Worm (Caenorhabditis elegans) whole organism, L1 larva: Measurements from ENCODE around the gene fbxa-167.

Experiments
- C16A3.4 ChIP-seq: fragments of 150-350 bp; optimal IDR thresholded peaks from 2 replicates; lab custom pipeline; 2014; ENCODE audit warnings: missing biosample characterization, missing genetic modification characterization
- C34B4.2 ChIP-seq: sonication (generic microtip); optimal IDR thresholded peaks from 2 replicates; lab custom pipeline; 2017; ENCODE audit warnings: mild to moderate bottlenecking, missing genetic modification characterization, missing compliant biosample characterization
- Y116A8C.19 ChIP-seq: sonication (generic microtip); optimal IDR thresholded peaks from 2 replicates; lab custom pipeline; 2016; ENCODE audit warnings: missing compliant biosample characterization, missing genetic modification characterization, borderline replicate concordance
- aly-2 ChIP-seq: fragments of 150-350 bp; optimal IDR thresholded peaks from 2 replicates; lab custom pipeline; 2014; ENCODE audit warnings: missing biosample characterization, missing genetic modification characterization
- ama-1 ChIP-seq: fragments of 150-350 bp; optimal IDR thresholded peaks from 2 replicates; lab custom pipeline; 2014
- blmp-1 ChIP-seq: fragments of 150-350 bp; optimal IDR thresholded peaks from 2 replicates; lab custom pipeline; 2014; ENCODE audit warnings: missing biosample characterization, missing genetic modification characterization
- ceh-82 ChIP-seq, 3 experiments: fragments of 150-350 bp in 1 of 3; sonication (generic microtip) in 2 of 3; optimal IDR thresholded peaks; 2 replicates each; lab custom pipeline; 2014 to 2017; ENCODE audit warnings: missing biosample characterization in 3 of 3, missing genetic modification characterization in 3 of 3
- ceh-88 ChIP-seq: fragments of 200-800 bp; sonication (Bioruptor generic); IDR thresholded peaks from 2 replicates; pipeline ENCODE4 v1.3.6; 2022; ENCODE audit warnings: missing genetic modification characterization, missing compliant biosample characterization
- ceh-90 ChIP-seq: sonication (generic microtip); optimal IDR thresholded peaks from 2 replicates; lab custom pipeline; 2016; ENCODE audit warnings: missing genetic modification characterization, missing compliant biosample characterization
- ces-1 ChIP-seq: fragments of 150-350 bp; optimal IDR thresholded peaks from 2 replicates; lab custom pipeline; 2014; ENCODE audit warnings: missing biosample characterization, missing genetic modification reagents, missing genetic modification characterization
- efl-1 ChIP-seq, 4 experiments: fragments of 150-350 bp; optimal IDR thresholded peaks in 3 of 4; peaks in 1 of 4; 1 replicate in 1 of 4; 2 replicates in 3 of 4; lab custom pipeline; 2014; ENCODE audit warnings: missing biosample characterization in 2 of 4, missing genetic modification characterization in 2 of 4, missing genetic modification reagents in 2 of 4
- efl-3 ChIP-seq: fragments of 200-800 bp; sonication (Bioruptor generic); optimal IDR thresholded peaks from 2 replicates; lab custom pipeline; 2018; ENCODE audit warnings: mild to moderate bottlenecking, missing genetic modification characterization, missing compliant biosample characterization
- elt-2 ChIP-seq: sonication (generic microtip); optimal IDR thresholded peaks from 2 replicates; lab custom pipeline; 2016; ENCODE audit warnings: missing genetic modification characterization, mild to moderate bottlenecking, inconsistent platforms, missing compliant biosample characterization, missing genetic modification reagents
- elt-3 ChIP-seq, 6 experiments: fragments of 150-350 bp in 1 of 6; sonication (generic microtip); optimal IDR thresholded peaks; 2 replicates each; lab custom pipeline; 2017 to 2018; ENCODE audit warnings: missing biosample characterization in 6 of 6, missing genetic modification characterization in 6 of 6, inconsistent platforms in 1 of 6
- ets-5 ChIP-seq: fragments of 200-800 bp; sonication (Bioruptor generic); IDR thresholded peaks from 2 replicates; pipeline ENCODE4 v1.3.6; 2022; ENCODE audit warnings: missing genetic modification characterization, missing compliant biosample characterization
- fkh-8 ChIP-seq: sonication (generic microtip); optimal IDR thresholded peaks from 2 replicates; lab custom pipeline; 2016; ENCODE audit warnings: mild to moderate bottlenecking, missing genetic modification characterization, missing compliant biosample characterization
- fos-1 ChIP-seq: fragments of 150-350 bp; optimal IDR thresholded peaks from 2 replicates; lab custom pipeline; 2014; ENCODE audit warnings: missing biosample characterization, missing genetic modification characterization
- grh-1 ChIP-seq: fragments of 200-800 bp; sonication (Bioruptor generic); IDR thresholded peaks from 2 replicates; pipeline ENCODE4 v1.3.6; 2022; ENCODE audit warnings: missing genetic modification reagents, missing genetic modification characterization, missing compliant biosample characterization
- lin-13 ChIP-seq: fragments of 150-350 bp; optimal IDR thresholded peaks from 2 replicates; lab custom pipeline; 2014; ENCODE audit warnings: missing biosample characterization, missing genetic modification reagents, missing genetic modification characterization
- lin-14 ChIP-seq: fragments of 200-800 bp; sonication (Bioruptor generic); optimal IDR thresholded peaks from 2 replicates; lab custom pipeline; 2018; ENCODE audit warnings: mild to moderate bottlenecking, missing genetic modification characterization, moderate library complexity, missing compliant biosample characterization
- lin-15B ChIP-seq: fragments of 150-350 bp; sonication (generic microtip); optimal IDR thresholded peaks from 3 replicates; lab custom pipeline; 2014; ENCODE audit warnings: missing biosample characterization, missing genetic modification characterization
- lin-35 ChIP-seq, 2 experiments: fragments of 150-350 bp; optimal IDR thresholded peaks; 2 replicates each; lab custom pipeline; 2014; ENCODE audit warnings: missing biosample characterization in 2 of 2, missing genetic modification characterization in 2 of 2, missing genetic modification reagents in 2 of 2
- lin-39 ChIP-seq: fragments of 150-350 bp; optimal IDR thresholded peaks from 2 replicates; lab custom pipeline; 2014; ENCODE audit warnings: missing biosample characterization, missing genetic modification reagents, missing genetic modification characterization
- lir-3 ChIP-seq: sonication (generic microtip); optimal IDR thresholded peaks from 2 replicates; lab custom pipeline; 2016; ENCODE audit warnings: mild to moderate bottlenecking, missing genetic modification characterization, moderate library complexity, missing compliant biosample characterization; ENCODE audit not compliant: poor library complexity
- lsy-2 ChIP-seq, 2 experiments: fragments of 150-350 bp; optimal IDR thresholded peaks; 2 replicates each; lab custom pipeline; 2014; ENCODE audit warnings: missing biosample characterization in 2 of 2, missing genetic modification characterization in 2 of 2
- mab-9 ChIP-seq: fragments of 200-800 bp; sonication (Bioruptor generic); IDR thresholded peaks from 2 replicates; pipeline ENCODE4 v1.3.6; 2022; ENCODE audit warnings: missing genetic modification reagents, missing genetic modification characterization, missing compliant biosample characterization
- mdl-1 ChIP-seq, 2 experiments: fragments of 150-350 bp; optimal IDR thresholded peaks; 2 replicates each; lab custom pipeline; 2014 to 2017; ENCODE audit warnings: missing biosample characterization in 2 of 2, missing genetic modification characterization in 2 of 2, inconsistent platforms in 1 of 2
- mef-2 ChIP-seq: fragments of 150-350 bp; optimal IDR thresholded peaks from 2 replicates; lab custom pipeline; 2014; ENCODE audit warnings: missing biosample characterization, missing genetic modification characterization
- mep-1 ChIP-seq: fragments of 150-350 bp; optimal IDR thresholded peaks from 2 replicates; lab custom pipeline; 2014; ENCODE audit warnings: missing biosample characterization, missing genetic modification characterization
- nhr-12 ChIP-seq: sonication (generic microtip); optimal IDR thresholded peaks from 2 replicates; lab custom pipeline; 2017; ENCODE audit warnings: missing biosample characterization, missing genetic modification characterization
- nhr-19 ChIP-seq: fragments of 200-800 bp; sonication (Bioruptor generic); conservative IDR thresholded peaks from 2 replicates; pipeline ENCODE4 v1.3.6; 2022; ENCODE audit warnings: missing genetic modification characterization, missing compliant biosample characterization
- nhr-20 ChIP-seq: sonication (generic microtip); optimal IDR thresholded peaks from 2 replicates; lab custom pipeline; 2016; ENCODE audit warnings: mild to moderate bottlenecking, missing genetic modification characterization, missing compliant biosample characterization
- nhr-28 ChIP-seq: fragments of 150-350 bp; optimal IDR thresholded peaks from 2 replicates; lab custom pipeline; 2014; ENCODE audit warnings: missing biosample characterization, missing genetic modification characterization
- nhr-71 ChIP-seq: sonication (generic microtip); optimal IDR thresholded peaks from 2 replicates; lab custom pipeline; 2016; ENCODE audit warnings: mild to moderate bottlenecking, missing genetic modification characterization, moderate library complexity, missing compliant biosample characterization
- nhr-76 ChIP-seq: sonication (generic microtip); optimal IDR thresholded peaks from 2 replicates; lab custom pipeline; 2017; ENCODE audit warnings: missing biosample characterization, missing genetic modification characterization
- nhr-84 ChIP-seq: sonication (generic microtip); optimal IDR thresholded peaks from 2 replicates; lab custom pipeline; 2017; ENCODE audit warnings: missing biosample characterization, missing genetic modification characterization
- nhr-90 ChIP-seq: sonication (generic microtip); optimal IDR thresholded peaks from 2 replicates; lab custom pipeline; 2016; ENCODE audit warnings: mild to moderate bottlenecking, missing genetic modification characterization, missing compliant biosample characterization; ENCODE audit not compliant: poor library complexity
- pag-3 ChIP-seq: sonication (generic microtip); optimal IDR thresholded peaks from 2 replicates; lab custom pipeline; 2017; ENCODE audit warnings: missing genetic modification characterization, mild to moderate bottlenecking, missing compliant biosample characterization, antibody characterized with exemption, borderline replicate concordance; ENCODE audit not compliant: insufficient read depth
- pax-3 ChIP-seq: fragments of 200-800 bp; sonication (Bioruptor generic); optimal IDR thresholded peaks from 2 replicates; lab custom pipeline; 2018; ENCODE audit warnings: mild to moderate bottlenecking, missing genetic modification characterization, moderate library complexity, missing compliant biosample characterization
- rnt-1 ChIP-seq: sonication (generic microtip); optimal IDR thresholded peaks from 2 replicates; lab custom pipeline; 2016; ENCODE audit warnings: mild to moderate bottlenecking, missing genetic modification characterization, moderate library complexity, missing compliant biosample characterization
- snpc-4 ChIP-seq: fragments of 150-350 bp; optimal IDR thresholded peaks from 2 replicates; lab custom pipeline; 2014; ENCODE audit warnings: missing biosample characterization, missing genetic modification characterization
- sox-4 ChIP-seq: sonication (generic microtip); optimal IDR thresholded peaks from 2 replicates; lab custom pipeline; 2016; ENCODE audit warnings: missing genetic modification characterization, missing compliant biosample characterization
- tbx-2 ChIP-seq: sonication (generic microtip); optimal IDR thresholded peaks from 2 replicates; lab custom pipeline; 2016; ENCODE audit warnings: missing genetic modification characterization, missing compliant biosample characterization
- tlp-1 ChIP-seq: fragments of 150-350 bp; optimal IDR thresholded peaks from 2 replicates; lab custom pipeline; 2014; ENCODE audit warnings: missing biosample characterization, missing genetic modification characterization
- unc-130 ChIP-seq: fragments of 150-350 bp; optimal IDR thresholded peaks from 2 replicates; lab custom pipeline; 2017; ENCODE audit warnings: missing biosample characterization, missing genetic modification characterization, inconsistent platforms
- unc-30 ChIP-seq: sonication (generic microtip); optimal IDR thresholded peaks from 2 replicates; lab custom pipeline; 2017; ENCODE audit warnings: missing biosample characterization, missing genetic modification characterization
- unc-86 ChIP-seq: sonication (generic microtip); optimal IDR thresholded peaks from 2 replicates; lab custom pipeline; 2016; ENCODE audit warnings: missing genetic modification characterization, missing compliant biosample characterization
- unc-98 ChIP-seq: fragments of 200-800 bp; sonication (Bioruptor generic); IDR thresholded peaks from 2 replicates; pipeline ENCODE4 v1.3.6; 2022; ENCODE audit warnings: missing genetic modification characterization, missing compliant biosample characterization
- vab-15 ChIP-seq: sonication (generic microtip); optimal IDR thresholded peaks from 2 replicates; lab custom pipeline; 2017; ENCODE audit warnings: missing genotype, mild to moderate bottlenecking, missing genetic modification characterization, missing compliant biosample characterization
- xbp-1 ChIP-seq: sonication (generic microtip); optimal IDR thresholded peaks from 2 replicates; lab custom pipeline; 2016; ENCODE audit warnings: missing genetic modification characterization, missing compliant biosample characterization
- ztf-4 ChIP-seq: fragments of 150-350 bp; optimal IDR thresholded peaks from 2 replicates; lab custom pipeline; 2014; ENCODE audit warnings: missing biosample characterization, missing genetic modification characterization

The fbxa-167 gene

ce11 chrII:13681063-13681462 lies 39.8 kb downstream of the fbxa-167 start (continued):
- TF ChIP-seq lin-13 (no peak), C34B4.2 (tag; lab: Kevin White, UChicago) (no peak), unc-98 (no peak), nhr-19 (GFP tag; lab: Robert Waterston, UW) (peak; percentile 63), pag-3 (tag; lab: Kevin White, UChicago) (no peak), mep-1 (tag; lab: Kevin White, UChicago) (peak; percentile 13), ces-1 (GFP tag; lab: Kevin White, UChicago) (no peak), nhr-76 (tag; lab: Kevin White, UChicago) (no peak), efl-1 (optimal IDR thresholded peaks at IDR 0.05; lab: Kevin White, UChicago) (no peak), efl-1 (GFP tag; optimal IDR thresholded peaks at IDR 0.05 in 1 of 2; lab: Kevin White, UChicago) (peak in 1 of 2 experiments; percentile 94), efl-3 (no peak), vab-15 (tag; lab: Kevin White, UChicago) (peak; percentile 95), blmp-1 (peak; percentile 90), snpc-4 (tag; lab: Kevin White, UChicago) (no peak), unc-130 (peak; percentile 83), tlp-1 (tag; lab: Kevin White, UChicago) (no peak), fos-1 (tag; lab: Kevin White, UChicago) (no peak), nhr-12 (tag; lab: Kevin White, UChicago) (no peak), lin-14 (no peak), grh-1 (GFP tag; lab: Robert Waterston, UW) (no peak; the same call in 1 of the 2 replicates), nhr-71 (tag; lab: Kevin White, UChicago) (peak; percentile 79), lin-35 (GFP tag; optimal IDR thresholded peaks at IDR 0.05; lab: Kevin White, UChicago) (peak in 1 of 2 experiments; percentile 73), elt-3 (tag; optimal IDR thresholded peaks at IDR 0.05; lab: Kevin White, UChicago) (peak; percentile 26 to 96 (median 75)), nhr-90 (tag; lab: Kevin White, UChicago) (peak; percentile 77), nhr-20 (peak; percentile 86), C16A3.4 (tag; lab: Kevin White, UChicago) (peak; percentile 18), lin-15B (tag; lab: Kevin White, UChicago) (no peak), mab-9 (GFP tag; lab: Robert Waterston, UW) (no peak), ets-5 (no peak), rnt-1 (no peak), elt-2 (tag; lab: Kevin White, UChicago) (no peak), ztf-4 (tag; lab: Kevin White, UChicago) (no peak), fkh-8 (no peak), unc-86 (tag; lab: Kevin White, UChicago) (no peak), tbx-2 (tag; lab: Kevin White, UChicago) (peak; percentile 54), aly-2 (no peak), unc-30 (tag; lab: Kevin White, UChicago) (no peak), ceh-90 (tag; lab: Kevin White, UChicago) (no peak), mef-2 (tag; lab: Kevin White, UChicago) (peak; percentile 14), lir-3 (tag; lab: Kevin White, UChicago) (no peak), lsy-2 (tag; optimal IDR thresholded peaks at IDR 0.05; lab: Kevin White, UChicago) (peak in 1 of 2 experiments; percentile 42), ceh-82 (tag; optimal IDR thresholded peaks at IDR 0.05; lab: Kevin White, UChicago) (no peak), Y116A8C.19 (no peak), xbp-1 (tag; lab: Kevin White, UChicago) (no peak), pax-3 (tag; lab: Kevin White, UChicago) (no peak), ceh-88 (GFP tag; lab: Robert Waterston, UW) (no peak), nhr-84 (tag; lab: Kevin White, UChicago) (no peak), sox-4 (tag; lab: Kevin White, UChicago) (no peak), nhr-28 (no peak), lin-39 (tag; lab: Kevin White, UChicago) (no peak), mdl-1 (tag; optimal IDR thresholded peaks at IDR 0.05; lab: Kevin White, UChicago) (peak in 1 of 2 experiments; percentile 93), ama-1 (lab: Kevin White, UChicago) (no peak)
